Worm (Caenorhabditis elegans) whole organism, young adult: ENCODE data around the gene tcer-1.

ENCODE experiments used
- C17E4.6 ChIP-seq: fragments of 200-800 bp; sonication (Bioruptor generic); IDR thresholded peaks from 2 replicates; pipeline ENCODE4 v1.3.6; 2022; ENCODE audit warnings: missing genetic modification reagents, missing genetic modification characterization, missing compliant biosample characterization
- D2030.7 ChIP-seq: fragments of 200-800 bp; sonication (Bioruptor generic); IDR thresholded peaks from 2 replicates; pipeline ENCODE4 v1.3.6; 2022; ENCODE audit warnings: missing genetic modification reagents, missing genetic modification characterization, missing compliant biosample characterization
- F33H1.4 ChIP-seq: fragments of 200-800 bp; sonication (Bioruptor generic); IDR thresholded peaks from 2 replicates; pipeline ENCODE4 v1.3.6; 2022; ENCODE audit warnings: missing genetic modification reagents, missing genetic modification characterization, missing compliant biosample characterization
- F57C9.4 ChIP-seq: sonication (generic microtip); optimal IDR thresholded peaks from 2 replicates; lab custom pipeline; 2017; ENCODE audit warnings: mild to moderate bottlenecking, missing genetic modification characterization, missing compliant biosample characterization
- K11D2.4 ChIP-seq: fragments of 200-800 bp; sonication (Bioruptor generic); IDR thresholded peaks from 2 replicates; pipeline ENCODE4 v1.3.6; 2022; ENCODE audit warnings: missing genetic modification reagents, missing genetic modification characterization, missing compliant biosample characterization
- T07F8.4 ChIP-seq: sonication (generic microtip); optimal IDR thresholded peaks from 2 replicates; lab custom pipeline; 2016; ENCODE audit warnings: mild to moderate bottlenecking, missing genetic modification characterization, moderate library complexity, missing compliant biosample characterization
- Y53G8AR.9 ChIP-seq: fragments of 200-800 bp; sonication (Bioruptor generic); conservative IDR thresholded peaks from 2 replicates; pipeline ENCODE4 v1.3.6; 2022; ENCODE audit warnings: missing genetic modification reagents, missing genetic modification characterization, missing compliant biosample characterization
- aptf-2 ChIP-seq: fragments of 200-800 bp; sonication (Bioruptor generic); conservative IDR thresholded peaks from 2 replicates; pipeline ENCODE4 v1.3.6; 2022; ENCODE audit warnings: missing genetic modification reagents, missing genetic modification characterization, missing compliant biosample characterization
- aptf-3 ChIP-seq: fragments of 200-800 bp; sonication (Bioruptor generic); IDR thresholded peaks from 2 replicates; pipeline ENCODE4 v1.3.6; 2022; ENCODE audit warnings: missing genetic modification characterization, missing compliant biosample characterization
- athp-1 ChIP-seq: sonication (generic microtip); optimal IDR thresholded peaks from 2 replicates; lab custom pipeline; 2017; ENCODE audit warnings: mild to moderate bottlenecking, missing genetic modification characterization, missing compliant biosample characterization
- attf-6 ChIP-seq: fragments of 200-800 bp; sonication (Bioruptor generic); IDR thresholded peaks from 2 replicates; pipeline ENCODE4 v1.3.6; 2022; ENCODE audit warnings: missing genetic modification reagents, missing genetic modification characterization, missing compliant biosample characterization
- bed-1 ChIP-seq: fragments of 200-800 bp; sonication (Bioruptor generic); IDR thresholded peaks from 2 replicates; pipeline ENCODE4 v1.3.6; 2022; ENCODE audit warnings: missing genetic modification reagents, missing genetic modification characterization, missing compliant biosample characterization
- ccch-3 ChIP-seq: fragments of 200-800 bp; sonication (Bioruptor generic); optimal IDR thresholded peaks from 2 replicates; lab custom pipeline; 2018; ENCODE audit warnings: mild to moderate bottlenecking, missing genetic modification characterization, missing compliant biosample characterization
- ceh-40 ChIP-seq: fragments of 200-800 bp; sonication (Bioruptor generic); IDR thresholded peaks from 2 replicates; pipeline ENCODE4 v1.3.6; 2022; ENCODE audit warnings: missing genetic modification characterization, missing compliant biosample characterization
- ceh-58 ChIP-seq: fragments of 200-800 bp; sonication (Bioruptor generic); IDR thresholded peaks from 2 replicates; pipeline ENCODE4 v1.3.6; 2022; ENCODE audit warnings: missing genetic modification characterization, missing compliant biosample characterization
- ceh-91 ChIP-seq: fragments of 200-800 bp; sonication (Bioruptor generic); IDR thresholded peaks from 2 replicates; pipeline ENCODE4 v1.3.6; 2022; ENCODE audit warnings: missing genetic modification reagents, missing genetic modification characterization, missing compliant biosample characterization
- chd-7 ChIP-seq: sonication (generic microtip); optimal IDR thresholded peaks from 2 replicates; lab custom pipeline; 2016; ENCODE audit warnings: mild to moderate bottlenecking, missing genetic modification characterization, moderate library complexity, missing compliant biosample characterization
- efl-1 ChIP-seq: fragments of 150-350 bp; optimal IDR thresholded peaks from 2 replicates; lab custom pipeline; 2014; ENCODE audit warnings: missing biosample characterization, missing genetic modification reagents, missing genetic modification characterization
- egl-18 ChIP-seq: fragments of 200-800 bp; sonication (Bioruptor generic); IDR thresholded peaks from 2 replicates; pipeline ENCODE4 v1.3.6; 2022; ENCODE audit warnings: missing genetic modification reagents, missing genetic modification characterization, missing compliant biosample characterization
- fkh-3 ChIP-seq: sonication (generic microtip); optimal IDR thresholded peaks from 2 replicates; lab custom pipeline; 2016; ENCODE audit warnings: mild to moderate bottlenecking, missing genetic modification characterization, missing compliant biosample characterization
- him-1 ChIP-seq: sonication (generic microtip); optimal IDR thresholded peaks from 2 replicates; lab custom pipeline; 2016; ENCODE audit warnings: missing genotype, missing genetic modification reagents, missing genetic modification characterization, missing compliant biosample characterization
- hmg-1.2 ChIP-seq: fragments of 200-800 bp; sonication (Bioruptor generic); IDR thresholded peaks from 2 replicates; pipeline ENCODE4 v1.3.6; 2022; ENCODE audit warnings: missing genetic modification reagents, missing genetic modification characterization, missing compliant biosample characterization
- hsf-1 ChIP-seq: fragments of 200-800 bp; sonication (Bioruptor generic); IDR thresholded peaks from 2 replicates; pipeline ENCODE4 v1.3.6; 2022; ENCODE audit warnings: missing genetic modification reagents, missing genetic modification characterization, missing compliant biosample characterization
- let-526 ChIP-seq: fragments of 200-800 bp; sonication (Bioruptor generic); IDR thresholded peaks from 2 replicates; pipeline ENCODE4 v1.3.6; 2022; ENCODE audit warnings: missing genetic modification reagents, missing genetic modification characterization, missing compliant biosample characterization
- lsl-1 ChIP-seq: fragments of 200-800 bp; sonication (Bioruptor generic); optimal IDR thresholded peaks from 2 replicates; lab custom pipeline; 2018; ENCODE audit warnings: mild to moderate bottlenecking, missing genetic modification characterization, moderate library complexity, missing compliant biosample characterization
- lsy-27 ChIP-seq: sonication (generic microtip); optimal IDR thresholded peaks from 2 replicates; lab custom pipeline; 2017; ENCODE audit warnings: missing genetic modification characterization, mild to moderate bottlenecking, missing compliant biosample characterization, antibody characterized with exemption, missing genotype, borderline replicate concordance; ENCODE audit not compliant: insufficient read depth
- madf-3 ChIP-seq: fragments of 200-800 bp; sonication (Bioruptor generic); IDR thresholded peaks from 2 replicates; pipeline ENCODE4 v1.3.6; 2022; ENCODE audit warnings: missing genetic modification reagents, missing genetic modification characterization, missing compliant biosample characterization
- madf-6 ChIP-seq: fragments of 200-800 bp; sonication (Bioruptor generic); IDR thresholded peaks from 2 replicates; pipeline ENCODE4 v1.3.6; 2022; ENCODE audit warnings: missing genetic modification reagents, missing genetic modification characterization, missing compliant biosample characterization
- madf-8 ChIP-seq: fragments of 200-800 bp; sonication (Bioruptor generic); conservative IDR thresholded peaks from 2 replicates; pipeline ENCODE4 v1.3.6; 2022; ENCODE audit warnings: missing genetic modification reagents, missing genetic modification characterization, missing compliant biosample characterization
- nfya-1 ChIP-seq: sonication (generic microtip); optimal IDR thresholded peaks from 2 replicates; lab custom pipeline; 2017; ENCODE audit warnings: antibody characterized with exemption, missing compliant biosample characterization, missing genetic modification characterization, borderline replicate concordance; ENCODE audit not compliant: insufficient read depth
- nfya-2 ChIP-seq: fragments of 200-800 bp; sonication (Bioruptor generic); IDR thresholded peaks from 2 replicates; pipeline ENCODE4 v1.3.6; 2022; ENCODE audit warnings: missing genetic modification reagents, missing genetic modification characterization, missing compliant biosample characterization
- nfyb-1 ChIP-seq: fragments of 200-800 bp; sonication (Bioruptor generic); IDR thresholded peaks from 2 replicates; pipeline ENCODE4 v1.3.6; 2022; ENCODE audit warnings: missing genetic modification reagents, missing genetic modification characterization, missing compliant biosample characterization
- nhr-120 ChIP-seq: fragments of 200-800 bp; sonication (Bioruptor generic); IDR thresholded peaks from 2 replicates; pipeline ENCODE4 v1.3.6; 2022; ENCODE audit warnings: missing genetic modification characterization, missing compliant biosample characterization
- nhr-179 ChIP-seq: sonication (generic microtip); optimal IDR thresholded peaks from 2 replicates; lab custom pipeline; 2016; ENCODE audit warnings: mild to moderate bottlenecking, missing genetic modification characterization, missing compliant biosample characterization
- pha-4 ChIP-seq: fragments of 150-350 bp; sonication (generic microtip); optimal IDR thresholded peaks from 2 replicates; lab custom pipeline; 2014; ENCODE audit warnings: missing biosample characterization, missing genetic modification reagents, missing genetic modification characterization
- snpc-3.4 ChIP-seq: sonication (generic microtip); optimal IDR thresholded peaks from 2 replicates; lab custom pipeline; 2017; ENCODE audit warnings: missing genetic modification characterization, mild to moderate bottlenecking, missing compliant biosample characterization, antibody characterized with exemption, moderate library complexity, missing genotype, missing genetic modification reagents
- snpc-4 ChIP-seq, 5 experiments: fragments of 150-350 bp in 1 of 5; sonication (generic microtip) in 4 of 5; optimal IDR thresholded peaks; 2 replicates each; lab custom pipeline; 2014 to 2018; ENCODE audit warnings: missing genetic modification characterization in 5 of 5, missing biosample characterization in 3 of 5, antibody characterized with exemption in 2 of 5, mild to moderate bottlenecking in 2 of 5, missing compliant biosample characterization in 2 of 5, missing genotype in 2 of 5, moderate library complexity in 2 of 5, missing genetic modification reagents in 1 of 5
- somi-1 ChIP-seq: fragments of 200-800 bp; sonication (Bioruptor generic); optimal IDR thresholded peaks from 2 replicates; lab custom pipeline; 2018; ENCODE audit warnings: mild to moderate bottlenecking, missing genetic modification characterization, missing compliant biosample characterization
- tbp1 ChIP-seq: fragments of 200-800 bp; sonication (Bioruptor generic); optimal IDR thresholded peaks from 2 replicates; lab custom pipeline; 2018; ENCODE audit warnings: mild to moderate bottlenecking, missing genetic modification characterization, missing compliant biosample characterization
- tbx-9 ChIP-seq: sonication (generic microtip); optimal IDR thresholded peaks from 2 replicates; lab custom pipeline; 2016; ENCODE audit warnings: borderline replicate concordance, missing genetic modification characterization, inconsistent platforms, missing compliant biosample characterization
- xnd-1 ChIP-seq: sonication (generic microtip); optimal IDR thresholded peaks from 2 replicates; lab custom pipeline; 2016; ENCODE audit warnings: missing genotype, missing genetic modification reagents, missing genetic modification characterization, missing compliant biosample characterization
- zim-3 ChIP-seq: sonication (generic microtip); optimal IDR thresholded peaks from 2 replicates; lab custom pipeline; 2017; ENCODE audit warnings: mild to moderate bottlenecking, missing genetic modification characterization, moderate library complexity, missing compliant biosample characterization
- ztf-26 ChIP-seq: sonication (generic microtip); optimal IDR thresholded peaks from 2 replicates; lab custom pipeline; 2017; ENCODE audit warnings: missing genetic modification characterization, missing compliant biosample characterization
- ztf-3 ChIP-seq: fragments of 200-800 bp; sonication (Bioruptor generic); optimal IDR thresholded peaks from 2 replicates; lab custom pipeline; 2018; ENCODE audit warnings: mild to moderate bottlenecking, missing genetic modification characterization, missing compliant biosample characterization

Gene tcer-1

ce11 chrII:7050021-7050722, at the start of gene tcer-1, which contains the start of gene ZK1127.5 (continued):
- TF ChIP-seq F57C9.4 (tag; lab: Kevin White, UChicago) (no peak), Y53G8AR.9 (GFP tag; lab: Robert Waterston, UW) (no peak), let-526 (GFP tag; lab: Robert Waterston, UW) (no peak), tbp1 (GFP tag; lab: Kevin White, UChicago) (peak; percentile 26), aptf-2 (no peak), pha-4 (tag; lab: Kevin White, UChicago) (no peak), fkh-3 (tag; lab: Kevin White, UChicago) (no peak), egl-18 (no peak), ztf-3 (GFP tag; lab: Kevin White, UChicago) (no peak), somi-1 (no peak), hsf-1 (GFP tag; lab: Robert Waterston, UW) (no peak), athp-1 (no peak), attf-6 (no peak), snpc-4 (GFP tag; optimal IDR thresholded peaks at IDR 0.05; lab: Kevin White, UChicago) (no peak), snpc-4 (tag; optimal IDR thresholded peaks at IDR 0.05; lab: Kevin White, UChicago) (peak in 3 of 4 experiments; percentile 8 to 16 (median 13)), ccch-3 (GFP tag; lab: Kevin White, UChicago) (no peak), tbx-9 (tag; lab: Kevin White, UChicago) (no peak), hmg-1.2 (GFP tag; lab: Robert Waterston, UW) (peak; percentile 39; the same call in 1 of the 2 replicates), nhr-120 (no peak), ceh-58 (GFP tag; lab: Robert Waterston, UW) (no peak), T07F8.4 (tag; lab: Kevin White, UChicago) (no peak), zim-3 (tag; lab: Kevin White, UChicago) (no peak), C17E4.6 (GFP tag; lab: Robert Waterston, UW) (no peak), K11D2.4 (GFP tag; lab: Robert Waterston, UW) (no peak), nfya-1 (tag; lab: Kevin White, UChicago) (no peak), nhr-179 (no peak), bed-1 (GFP tag; lab: Robert Waterston, UW) (no peak), ztf-26 (tag; lab: Kevin White, UChicago) (no peak), nfya-2 (no peak), nfyb-1 (no peak), lsy-27 (tag; lab: Kevin White, UChicago) (no peak)

- TF ChIP-seq F33H1.4 (GFP tag; lab: Robert Waterston, UW), result no peak
- TF ChIP-seq him-1, result peak; percentile 53
- TF ChIP-seq hmg-1.2 (GFP tag; lab: Robert Waterston, UW), result 0 out of 2 replicates have a peak, but pooled peaks have one; percentile 7
- TF ChIP-seq Y53G8AR.9 (GFP tag; lab: Robert Waterston, UW), result 0 out of 2 replicates have a peak, but pooled peaks have one; percentile 50
- TF ChIP-seq madf-3 (GFP tag; lab: Robert Waterston, UW), result peak; percentile 64; the same call in 1 of the 2 replicates
- TF ChIP-seq chd-7 (tag; lab: Kevin White, UChicago), result no peak
These were observed 49.4 kb upstream of the tcer-1 start for ce11 chrII:7099231-7099630.

- TF ChIP-seq ceh-40 (GFP tag; lab: Robert Waterston, UW) (no peak), madf-6 (peak; percentile 99), D2030.7 (GFP tag; lab: Robert Waterston, UW) (0 out of 2 replicates have a peak, but pooled peaks have one; percentile 10), snpc-3.4 (peak; percentile 11), F33H1.4 (GFP tag; lab: Robert Waterston, UW) (peak; percentile 58), xnd-1 (tag; lab: Kevin White, UChicago) (peak; percentile 88), efl-1 (GFP tag; lab: Kevin White, UChicago) (peak; percentile 30), him-1 (peak; percentile 21), aptf-3 (GFP tag; lab: Robert Waterston, UW) (no peak), ceh-91 (GFP tag; lab: Robert Waterston, UW) (0 out of 2 replicates have a peak, but pooled peaks have one; percentile 8), madf-8 (GFP tag; lab: Robert Waterston, UW) (peak; percentile 98), zim-3 (tag; lab: Kevin White, UChicago) (no peak), lsl-1 (peak; percentile 89)
These were observed 48.7 kb upstream of the tcer-1 start, which contains the start of gene mct-5 for ce11 chrII:7098578-7098977. Gene mct-5, minus strand, starts transcription at chrII:7098593.
